Fruit fly (Drosophila melanogaster): Measurements from ENCODE around the gene CG33223.

DNA sequence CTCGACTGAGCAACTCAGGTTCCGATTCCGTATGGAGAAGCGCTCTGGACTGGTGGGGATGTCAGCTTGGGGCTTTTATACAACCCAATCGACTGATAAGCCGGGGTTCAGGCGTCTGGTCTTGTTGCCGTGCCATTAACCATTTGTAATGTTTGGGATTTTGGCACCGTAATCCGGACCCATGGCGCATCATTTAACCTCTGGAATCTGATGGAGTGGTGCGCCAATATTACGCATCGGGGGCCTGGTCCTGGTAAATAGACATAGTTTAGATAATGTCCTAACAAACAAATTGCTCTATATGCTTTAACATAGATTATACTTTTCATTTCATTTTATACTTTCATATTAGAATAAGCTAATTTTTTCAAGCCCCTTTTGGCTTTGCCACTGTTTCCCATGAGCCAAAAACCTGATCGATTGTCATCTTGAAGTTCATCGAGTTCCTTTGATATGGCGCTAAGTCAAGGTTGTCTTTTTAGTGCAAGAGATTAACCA is 14.7 kb downstream of the CG33223 start, which contains the start of gene CG12116:
- no peak for TF ChIP-seq usp (GFP tag; optimal IDR thresholded peaks at IDR 0.05)
- no peak for TF ChIP-seq psq (optimal IDR thresholded peaks at IDR 0.05)
- no peak for TF ChIP-seq pan (optimal IDR thresholded peaks at IDR 0.05)
- TF ChIP-seq CG8478 (optimal IDR thresholded peaks at IDR 0.05) = no peak
- TF ChIP-seq Dll (optimal IDR thresholded peaks at IDR 0.05) = no peak
